Worm (Caenorhabditis elegans): ENCODE measurements around the gene F21A3.3.

- TF ChIP-seq nhr-76 (tag; optimal IDR thresholded peaks at IDR 0.05) (no peak), unc-62 (GFP tag; optimal IDR thresholded peaks at IDR 0.05) (no peak), fos-1 (tag; optimal IDR thresholded peaks at IDR 0.05) (no peak), pqm-1 (tag; optimal IDR thresholded peaks at IDR 0.05) (no peak), nhr-28 (tag; optimal IDR thresholded peaks at IDR 0.05) (no peak)
Observed at ce11 chrV:15471029-15471428, 46.5 kb upstream of the F21A3.3 start, which contains the start of gene dpf-1.

Measured in whole organism, L3 larva.